ENCODE assay signal across 6 worm cellular contexts in the genomic region with DNA sequence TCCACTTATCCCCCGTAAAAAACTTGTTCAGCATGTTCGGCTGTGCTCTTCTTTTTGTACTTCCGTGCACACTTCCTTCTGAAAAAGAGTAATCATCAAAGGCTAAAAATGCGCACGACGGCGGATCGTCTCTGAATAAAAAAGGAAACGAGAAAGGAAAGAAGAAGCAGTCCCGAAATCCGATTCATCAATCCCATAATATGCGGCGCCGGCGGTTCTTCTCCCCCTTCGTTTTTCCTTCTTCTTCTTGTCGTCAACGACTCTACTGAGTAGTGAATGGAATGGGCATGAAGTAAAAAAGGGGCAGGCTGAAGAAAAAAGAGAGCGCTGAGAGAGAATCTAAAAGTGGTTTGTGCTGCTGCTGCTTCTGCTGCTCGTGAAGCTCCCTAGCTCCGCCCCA.
TF ChIP-seq lines count a peak whose summit lies in the region.

No protein-coding gene starts in this region.

TF ChIP-seq in whole organism, L1 larva, 84 proteins besides CTCF, POLR2A, EP300 and RAD21:
- TF ChIP-seq lin-14 (GFP tag; optimal IDR thresholded peaks at IDR 0.05; lab: Kevin White, UChicago) (peak; percentile 69), ceh-82 (tag; optimal IDR thresholded peaks at IDR 0.05; lab: Kevin White, UChicago) (peak in 1 of 3 experiments; percentile 9), nhr-19 (GFP tag; conservative IDR thresholded peaks at IDR 0.05; lab: Robert Waterston, UW) (no peak), egl-13 (tag; optimal IDR thresholded peaks at IDR 0.05; lab: Kevin White, UChicago) (peak; percentile 5), nhr-237 (tag; optimal IDR thresholded peaks at IDR 0.05; lab: Kevin White, UChicago) (no peak), fkh-10 (GFP tag; optimal IDR thresholded peaks at IDR 0.05; lab: Kevin White, UChicago) (peak; percentile 94), aly-2 (tag; optimal IDR thresholded peaks at IDR 0.05; lab: Kevin White, UChicago) (no peak)

TF ChIP-seq in whole organism, L3 larva, 47 proteins besides CTCF, POLR2A, EP300 and RAD21:
- no peak for TF ChIP-seq pqm-1 (tag; optimal IDR thresholded peaks at IDR 0.05; lab: Kevin White, UChicago)
- peak; percentile 22 for TF ChIP-seq nfya-1 (tag; optimal IDR thresholded peaks at IDR 0.05; lab: Kevin White, UChicago; ENCODE audit: insufficient read depth)
- peak; percentile 75 for TF ChIP-seq fkh-10 (GFP tag; optimal IDR thresholded peaks at IDR 0.05; lab: Kevin White, UChicago)
TF ChIP-seq in whole organism, L3 larva: peak in this region for 2.

TF ChIP-seq in whole organism, L4 larva, 104 proteins besides CTCF, POLR2A, EP300 and RAD21 (continues in another document):
- TF ChIP-seq spr-1 (tag; optimal IDR thresholded peaks at IDR 0.05; lab: Kevin White, UChicago), result no peak
- no peak for TF ChIP-seq ZK546.5 (tag; optimal IDR thresholded peaks at IDR 0.05; lab: Kevin White, UChicago)
- TF ChIP-seq ceh-20 (GFP tag; IDR thresholded peaks at IDR 0.05; lab: Robert Waterston, UW), result no peak
- no peak for TF ChIP-seq nhr-28 (tag; optimal IDR thresholded peaks at IDR 0.05; lab: Kevin White, UChicago)
- TF ChIP-seq mxl-3 (GFP tag; optimal IDR thresholded peaks at IDR 0.05; lab: Kevin White, UChicago), result no peak
- TF ChIP-seq ces-1 (GFP tag; optimal IDR thresholded peaks at IDR 0.05; lab: Kevin White, UChicago), result no peak
- TF ChIP-seq hlh-30 (tag; optimal IDR thresholded peaks at IDR 0.05; lab: Kevin White, UChicago; ENCODE audit: insufficient read depth), result no peak
- no peak for TF ChIP-seq snpc-4 (tag; optimal IDR thresholded peaks at IDR 0.05; lab: Kevin White, UChicago)
- TF ChIP-seq mxl-2 (GFP tag; conservative IDR thresholded peaks at IDR 0.05; lab: Robert Waterston, UW), result no peak
- no peak for TF ChIP-seq ztf-7 (tag; optimal IDR thresholded peaks at IDR 0.05; lab: Kevin White, UChicago)
- no peak for TF ChIP-seq ceh-44 (GFP tag; IDR thresholded peaks at IDR 0.05; lab: Robert Waterston, UW)
- TF ChIP-seq T20F7.1 (GFP tag; optimal IDR thresholded peaks at IDR 0.05; lab: Kevin White, UChicago), result no peak
- TF ChIP-seq D1046.2 (GFP tag; IDR thresholded peaks at IDR 0.05; lab: Robert Waterston, UW), result no peak
- 0 out of 2 replicates have a peak, but pooled peaks have one; percentile 27 for TF ChIP-seq hmg-1.1 (GFP tag; IDR thresholded peaks at IDR 0.05; lab: Robert Waterston, UW)
- TF ChIP-seq ceh-82 (tag; optimal IDR thresholded peaks at IDR 0.05; lab: Kevin White, UChicago), result no peak
- no peak for TF ChIP-seq pqm-1 (tag; optimal IDR thresholded peaks at IDR 0.05; lab: Kevin White, UChicago)
- no peak for TF ChIP-seq arid-1 (GFP tag; conservative IDR thresholded peaks at IDR 0.05; lab: Robert Waterston, UW)
- TF ChIP-seq fkh-10 (GFP tag; optimal IDR thresholded peaks at IDR 0.05; lab: Kevin White, UChicago), result peak; percentile 86
- TF ChIP-seq spr-3 (GFP tag; optimal IDR thresholded peaks at IDR 0.05; lab: Kevin White, UChicago), result no peak

TF ChIP-seq in whole organism, late embryonic, 69 proteins besides CTCF, POLR2A, EP300 and RAD21:
- TF ChIP-seq unc-42 (tag; optimal IDR thresholded peaks at IDR 0.05; lab: Kevin White, UChicago) (peak; percentile 62), ceh-6 (GFP tag; optimal IDR thresholded peaks at IDR 0.05; lab: Kevin White, UChicago) (no peak)

TF ChIP-seq in whole organism, mixed stage, embryonic, 35 proteins besides CTCF, POLR2A, EP300 and RAD21:
- TF ChIP-seq ces-1 (GFP tag; optimal IDR thresholded peaks at IDR 0.05; lab: Kevin White, UChicago) (peak; percentile 63), lin-32 (GFP tag; optimal IDR thresholded peaks at IDR 0.05; lab: Kevin White, UChicago) (no peak), pha-4 (tag; optimal IDR thresholded peaks at IDR 0.05; lab: Kevin White, UChicago) (no peak), nhr-237 (tag; optimal IDR thresholded peaks at IDR 0.05; lab: Kevin White, UChicago) (no peak), drap-1 (GFP tag; optimal IDR thresholded peaks at IDR 0.05; lab: Kevin White, UChicago) (no peak), unc-39 (tag; optimal IDR thresholded peaks at IDR 0.05; lab: Kevin White, UChicago) (no peak), ceh-43 (GFP tag; optimal IDR thresholded peaks at IDR 0.05; lab: Kevin White, UChicago) (no peak), zip-8 (tag; optimal IDR thresholded peaks at IDR 0.05; lab: Kevin White, UChicago) (no peak), snpc-4 (tag; optimal IDR thresholded peaks at IDR 0.05; lab: Kevin White, UChicago) (no peak), mls-2 (tag; optimal IDR thresholded peaks at IDR 0.05; lab: Kevin White, UChicago) (peak; percentile 13)

TF ChIP-seq in whole organism, young adult, 124 proteins besides CTCF, POLR2A, EP300 and RAD21:
- no peak for TF ChIP-seq attf-6 (GFP tag; IDR thresholded peaks at IDR 0.05; lab: Robert Waterston, UW)
- TF ChIP-seq repo-1 (tag; optimal IDR thresholded peaks at IDR 0.05; lab: Kevin White, UChicago), result no peak
- no peak for TF ChIP-seq rcor-1 (GFP tag; IDR thresholded peaks at IDR 0.05; lab: Robert Waterston, UW)
- peak; percentile 16; the same call in 1 of the 2 replicates for TF ChIP-seq egrh-3 (GFP tag; IDR thresholded peaks at IDR 0.05; lab: Robert Waterston, UW)
- peak; percentile 71 for TF ChIP-seq zfh-2 (GFP tag; conservative IDR thresholded peaks at IDR 0.05; lab: Robert Waterston, UW)
